Fruit fly (Drosophila melanogaster) whole organism, larva: Measurements from ENCODE around the gene Usp12-46.

Experiments used
- noc ChIP-seq: fragments of 200-800 bp; sonication (Bioruptor generic); optimal IDR thresholded peaks from 3 replicates; lab custom pipeline; 2019; ENCODE audit warnings: missing biosample characterization, mild to moderate bottlenecking, missing genetic modification characterization, moderate library complexity

The Usp12-46 gene

dm6 chr3R:22733751-22734150 lies 16.9 kb upstream of the Usp12-46 start, which contains the start of gene Takl2:
TSS of gene Takl2 (minus strand) at chr3R:22733851.
- TF ChIP-seq noc (tag; lab: Kevin White, UChicago): no peak

dm6 chr3R:22740930-22741329 lies 9.8 kb upstream of the Usp12-46 start, which contains the start of the genes Dcr-1 and CG6985:
TSS of gene Dcr-1 (minus strand) at chr3R:22741091.
TSS of gene CG6985 (plus strand) at chr3R:22741150.
- no peak for TF ChIP-seq noc (tag; lab: Kevin White, UChicago)

dm6 chr3R:22745432-22745831 lies 5.3 kb upstream of the Usp12-46 start, which contains the start of the genes vret and HP1c:
TSS of gene vret (minus strand) at chr3R:22745581.
TSS of gene HP1c (plus strand) at chr3R:22745620.
- TF ChIP-seq noc (tag; lab: Kevin White, UChicago): no peak

dm6 chr3R:22747423-22748090 lies 3.1 kb upstream of the Usp12-46 start, which contains the start of gene CG17141:
TSS of gene CG17141 (minus strand) at chr3R:22747599.
- TF ChIP-seq noc (tag; lab: Kevin White, UChicago): no peak

dm6 chr3R:22748956-22749355 lies 1.7 kb upstream of the Usp12-46 start, which contains the start of gene CG31139:
TSS of gene CG31139 (minus strand) at chr3R:22749056.
- no peak for TF ChIP-seq noc (tag; lab: Kevin White, UChicago)

- TF ChIP-seq noc (tag; lab: Kevin White, UChicago): no peak
Observed at dm6 chr3R:22750039-22750438, 662 bp upstream of the Usp12-46 start.

- TF ChIP-seq noc (tag; lab: Kevin White, UChicago): no peak
Observed at dm6 chr3R:22751111-22751510, 410 bp downstream of the Usp12-46 start.

dm6 chr3R:22751698-22752097 lies 997 bp downstream of the Usp12-46 start:
- no peak for TF ChIP-seq noc (tag; lab: Kevin White, UChicago)

dm6 chr3R:22752929-22753328 lies 2.2 kb downstream of the Usp12-46 start:
- no peak for TF ChIP-seq noc (tag; lab: Kevin White, UChicago)

- no peak for TF ChIP-seq noc (tag; lab: Kevin White, UChicago)
Observed at dm6 chr3R:22753600-22753894, 2.8 kb downstream of the Usp12-46 start.

dm6 chr3R:22753895-22754774 lies 3.4 kb downstream of the Usp12-46 start:
- peak; percentile 49 for TF ChIP-seq noc (tag; lab: Kevin White, UChicago)

- no peak for TF ChIP-seq noc (tag; lab: Kevin White, UChicago)
Observed at dm6 chr3R:22755187-22755777, 4.6 kb downstream of the Usp12-46 start.

dm6 chr3R:22756289-22756688 lies 5.6 kb downstream of the Usp12-46 start:
- TF ChIP-seq noc (tag; lab: Kevin White, UChicago): no peak

dm6 chr3R:22757117-22757516 lies 6.4 kb downstream of the Usp12-46 start:
- no peak for TF ChIP-seq noc (tag; lab: Kevin White, UChicago)

- TF ChIP-seq noc (tag; lab: Kevin White, UChicago): no peak
Observed at dm6 chr3R:22760988-22761387, 10.3 kb downstream of the Usp12-46 start, which contains the start of gene Nepl13. TSS of gene Nepl13 (minus strand) at chr3R:22761076.

dm6 chr3R:22763587-22763986 lies 12.9 kb downstream of the Usp12-46 start, which contains the start of gene Nepl14:
TSS of gene Nepl14 (minus strand) at chr3R:22763711.
- no peak for TF ChIP-seq noc (tag; lab: Kevin White, UChicago)
